Fruit fly (Drosophila melanogaster): ENCODE data around the gene Cpsf5.

DNA sequence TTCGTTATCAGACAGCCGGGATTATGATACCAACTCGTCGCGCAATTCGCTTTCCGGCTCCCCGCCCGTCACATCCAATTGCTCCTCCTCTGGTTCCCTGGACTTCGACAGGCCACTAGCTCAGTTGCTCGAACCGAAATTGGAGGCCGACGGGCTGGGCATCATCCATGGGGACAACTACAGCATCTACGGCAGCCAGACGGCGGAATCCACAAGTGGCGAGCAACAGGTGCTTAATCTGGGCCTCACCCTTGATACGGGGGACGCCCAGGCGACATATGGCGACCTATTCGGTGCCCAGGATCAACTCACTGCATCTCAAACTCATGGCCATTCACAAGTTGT, 19.7 kb downstream of the Cpsf5 start:
- no peak for TF ChIP-seq CG8478 (optimal IDR thresholded peaks at IDR 0.05)
- TF ChIP-seq CTCF (optimal IDR thresholded peaks at IDR 0.05) = no peak
